Fruit fly (Drosophila melanogaster): ENCODE data around the gene eRF3.

The eRF3 gene

DNA sequence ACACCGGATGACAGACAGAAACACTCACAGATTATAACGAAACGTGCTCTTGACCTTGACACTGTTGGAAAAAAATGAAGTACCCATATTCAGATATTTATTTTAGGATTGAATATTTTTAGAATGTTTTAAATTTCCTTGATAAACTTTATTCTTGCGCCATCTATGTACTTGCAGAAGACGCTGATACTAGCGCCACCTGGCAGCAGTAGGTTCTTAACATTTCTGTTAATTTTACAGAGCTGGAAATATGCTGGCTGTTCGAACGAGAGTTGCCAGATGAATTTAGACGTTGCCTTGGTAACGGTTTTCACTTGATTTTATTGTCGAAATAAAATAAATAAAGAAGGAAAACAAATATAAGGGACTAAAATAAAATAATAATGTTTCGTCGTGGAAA, 9.7 kb upstream of the eRF3 start, which contains the start of gene Fam92 (continued):
- TF ChIP-seq Smox (GFP tag; optimal IDR thresholded peaks at IDR 0.05) (peak; percentile 41), OdsH (GFP tag; optimal IDR thresholded peaks at IDR 0.05) (peak; percentile 35), CG8119 (GFP tag; IDR thresholded peaks at IDR 0.05) (no peak), CG11294 (GFP tag; IDR thresholded peaks at IDR 0.05) (no peak), pdm3 (GFP tag; optimal IDR thresholded peaks at IDR 0.05) (peak; percentile 56), eg (GFP tag; IDR thresholded peaks at IDR 0.05) (no peak), ss (GFP tag; optimal IDR thresholded peaks at IDR 0.05) (no peak), CG6808 (GFP tag; optimal IDR thresholded peaks at IDR 0.05) (peak; percentile 30), CG15336 (GFP tag; IDR thresholded peaks at IDR 0.05) (no peak), cyc (GFP tag; optimal IDR thresholded peaks at IDR 0.05) (peak; percentile 66), CG9139 (GFP tag; optimal IDR thresholded peaks at IDR 0.05) (no peak), acj6 (GFP tag; optimal IDR thresholded peaks at IDR 0.05) (peak; percentile 15), net (GFP tag; optimal IDR thresholded peaks at IDR 0.05) (no peak), Hr39 (GFP tag; optimal IDR thresholded peaks at IDR 0.05) (peak; percentile 70), CG1621 (tag; optimal IDR thresholded peaks at IDR 0.05) (no peak), Met (GFP tag; optimal IDR thresholded peaks at IDR 0.05) (peak; percentile 60), CG34406 (GFP tag; optimal IDR thresholded peaks at IDR 0.05) (no peak), CG3032 (tag; optimal IDR thresholded peaks at IDR 0.05) (peak; percentile 40), Blimp-1 (GFP tag; optimal IDR thresholded peaks at IDR 0.05) (no peak), achi (GFP tag; optimal IDR thresholded peaks at IDR 0.05) (peak; percentile 11), Eip75B (GFP tag; optimal IDR thresholded peaks at IDR 0.05) (peak; percentile 22), CG10631 (GFP tag; optimal IDR thresholded peaks at IDR 0.05) (no peak), CG11762 (GFP tag; optimal IDR thresholded peaks at IDR 0.05; ENCODE audit: insufficient read depth) (no peak), CG6163 (GFP tag; IDR thresholded peaks at IDR 0.05) (no peak), Hr4 (GFP tag; optimal IDR thresholded peaks at IDR 0.05) (peak; percentile 19), fd85E (GFP tag; optimal IDR thresholded peaks at IDR 0.05) (no peak), Gug (GFP tag; IDR thresholded peaks at IDR 0.05) (no peak), Eip78C (GFP tag) (peak; percentile 78), CG3919 (GFP tag; optimal IDR thresholded peaks at IDR 0.05) (peak; percentile 55), CG31627 (GFP tag; optimal IDR thresholded peaks at IDR 0.05) (peak; percentile 67), Eip93F (GFP tag; optimal IDR thresholded peaks at IDR 0.05) (no peak), lz (GFP tag; optimal IDR thresholded peaks at IDR 0.05) (peak; percentile 69), esn (GFP tag; optimal IDR thresholded peaks at IDR 0.05) (peak; percentile 71), CG6854 (GFP tag; optimal IDR thresholded peaks at IDR 0.05) (no peak)

DNA sequence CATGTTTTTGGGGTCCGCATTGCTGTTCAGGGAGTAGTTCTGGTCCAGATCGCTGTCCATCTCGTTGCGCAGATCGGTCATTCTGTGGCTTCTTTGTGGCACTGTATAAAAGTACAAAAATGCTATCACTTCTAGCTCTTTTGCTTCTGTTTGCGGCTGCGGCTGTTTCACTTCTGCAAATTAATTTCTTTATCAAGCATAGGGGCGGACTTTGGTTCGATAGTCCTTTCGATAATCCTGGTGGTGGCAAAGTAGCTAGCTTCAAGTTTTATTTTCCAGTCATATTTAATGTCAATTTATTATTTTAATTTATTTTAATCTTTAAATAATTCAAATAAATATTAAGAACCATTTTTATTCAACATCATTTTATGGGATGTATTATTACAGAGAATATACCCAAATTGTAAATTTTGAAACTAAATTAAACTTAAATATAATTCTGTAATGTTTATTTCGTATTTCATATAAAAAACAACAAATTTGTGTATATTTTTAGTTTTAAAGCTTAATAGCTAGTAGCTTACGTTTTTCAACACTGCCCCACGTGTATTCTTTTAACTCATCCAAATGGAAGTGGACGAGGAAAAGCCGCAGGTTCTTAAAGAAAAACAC, 6.7 kb upstream of the eRF3 start, which contains the start of the genes CG5446 and Trm1:
Gene CG5446, minus strand, starts transcription at position 223 of the 615 bp plus-strand sequence.
Gene Trm1, plus strand, starts transcription at position 542 of the 615 bp plus-strand sequence.
- TF ChIP-seq fkh (GFP tag; optimal IDR thresholded peaks at IDR 0.05): no peak
- TF ChIP-seq CG31627 (GFP tag; optimal IDR thresholded peaks at IDR 0.05): peak; percentile 22
- peak; percentile 26 for TF ChIP-seq cyc (GFP tag; optimal IDR thresholded peaks at IDR 0.05)
- peak; percentile 17 for TF ChIP-seq topi (GFP tag; optimal IDR thresholded peaks at IDR 0.05)
- TF ChIP-seq CG15336 (GFP tag; IDR thresholded peaks at IDR 0.05): peak; percentile 21; the same call in 1 of the 2 replicates
- TF ChIP-seq CG11902 (GFP tag; optimal IDR thresholded peaks at IDR 0.05): no peak
- TF ChIP-seq dsx (GFP tag; optimal IDR thresholded peaks at IDR 0.05; ENCODE audit: poor library complexity, severe bottlenecking): peak; percentile 68
- no peak for TF ChIP-seq CG11762 (GFP tag; optimal IDR thresholded peaks at IDR 0.05; ENCODE audit: insufficient read depth)
- peak; percentile 23 for TF ChIP-seq Smox (GFP tag; optimal IDR thresholded peaks at IDR 0.05)
- peak; percentile 63 for TF ChIP-seq Met (GFP tag; optimal IDR thresholded peaks at IDR 0.05)
- peak; percentile 62 for TF ChIP-seq CG3919 (GFP tag; optimal IDR thresholded peaks at IDR 0.05)
- peak; percentile 42; the same call in 1 of the 3 replicates for TF ChIP-seq CG8119 (GFP tag; IDR thresholded peaks at IDR 0.05)
- TF ChIP-seq CG8319 (GFP tag; optimal IDR thresholded peaks at IDR 0.05): peak; percentile 4
- no peak for TF ChIP-seq svp (GFP tag)
- TF ChIP-seq Hr4 (GFP tag; optimal IDR thresholded peaks at IDR 0.05): peak; percentile 61
- TF ChIP-seq net (GFP tag; optimal IDR thresholded peaks at IDR 0.05): peak; percentile 43
- TF ChIP-seq CG10669 (GFP tag; optimal IDR thresholded peaks at IDR 0.05): peak; percentile 33
- no peak for TF ChIP-seq Hr39 (GFP tag; optimal IDR thresholded peaks at IDR 0.05)
- TF ChIP-seq Sox14 (GFP tag; optimal IDR thresholded peaks at IDR 0.05): peak; percentile 18
- TF ChIP-seq CG4318 (GFP tag; optimal IDR thresholded peaks at IDR 0.05): no peak
- TF ChIP-seq Eip93F (GFP tag; optimal IDR thresholded peaks at IDR 0.05): peak; percentile 18
- TF ChIP-seq Blimp-1 (GFP tag; optimal IDR thresholded peaks at IDR 0.05): peak; percentile 27
- peak; percentile 74 for TF ChIP-seq Ets96B (tag; optimal IDR thresholded peaks at IDR 0.05)
- peak; percentile 33 for TF ChIP-seq Eip75B (GFP tag; optimal IDR thresholded peaks at IDR 0.05)
- TF ChIP-seq achi (GFP tag; optimal IDR thresholded peaks at IDR 0.05): peak; percentile 78
- peak; percentile 66 for TF ChIP-seq esn (GFP tag; optimal IDR thresholded peaks at IDR 0.05)
- TF ChIP-seq fd59A (GFP tag; optimal IDR thresholded peaks at IDR 0.05): no peak
- TF ChIP-seq acj6 (GFP tag; optimal IDR thresholded peaks at IDR 0.05): peak; percentile 52
- no peak for TF ChIP-seq Ets21C (GFP tag; optimal IDR thresholded peaks at IDR 0.05)
- TF ChIP-seq ss (GFP tag; optimal IDR thresholded peaks at IDR 0.05): peak; percentile 34 to 63
- TF ChIP-seq OdsH (GFP tag; optimal IDR thresholded peaks at IDR 0.05): peak; percentile 50
- peak; percentile 32 for TF ChIP-seq CG7368 (GFP tag; optimal IDR thresholded peaks at IDR 0.05)
- TF ChIP-seq CG9139 (GFP tag; optimal IDR thresholded peaks at IDR 0.05): peak; percentile 40

Data from whole organism, prepupa.